Fruit fly (Drosophila melanogaster) whole organism, embryonic: Measurements from ENCODE around the gene abs.

ENCODE experiments used
- C15 ChIP-seq: fragments of 200-800 bp; sonication (Bioruptor generic); IDR thresholded peaks from 3 replicates; pipeline ENCODE4 v1.3.6; 2022; ENCODE audit warnings: missing biosample characterization, missing genetic modification characterization
- CG17385 ChIP-seq: fragments of 200-800 bp; sonication (Bioruptor generic); optimal IDR thresholded peaks from 3 replicates; lab custom pipeline; 2018; ENCODE audit warnings: missing biosample characterization, mild to moderate bottlenecking, missing genetic modification characterization
- CG17912 ChIP-seq: fragments of 200-800 bp; sonication (Bioruptor generic); optimal IDR thresholded peaks from 2 replicates; lab custom pipeline; 2018; ENCODE audit warnings: missing biosample characterization, mild to moderate bottlenecking, missing genetic modification characterization
- CG6689 ChIP-seq: fragments of 200-800 bp; sonication (Bioruptor generic); IDR thresholded peaks from 2 replicates; pipeline ENCODE4 v1.3.6; 2022; ENCODE audit warnings: missing biosample characterization, missing genetic modification characterization
- CG9727 ChIP-seq: fragments of 200-800 bp; sonication (Bioruptor generic); optimal IDR thresholded peaks from 3 replicates; lab custom pipeline; 2017; ENCODE audit warnings: missing biosample characterization, mild to moderate bottlenecking, missing genetic modification characterization
- GATAe ChIP-seq: fragments of 200-800 bp; sonication (Bioruptor generic); conservative IDR thresholded peaks from 2 replicates; pipeline ENCODE4 v1.3.6; 2022; ENCODE audit warnings: missing biosample characterization, missing genetic modification characterization
- Hsf ChIP-seq: fragments of 200-800 bp; sonication (Bioruptor generic); optimal IDR thresholded peaks from 3 replicates; lab custom pipeline; 2016; ENCODE audit warnings: missing biosample characterization, missing genetic modification characterization

- TF ChIP-seq CG6689 (GFP tag; lab: Robert Waterston, UW) (no peak), CG17385 (no peak), CG9727 (no peak), GATAe (no peak), Hsf (no peak), C15 (GFP tag; lab: Robert Waterston, UW) (no peak), CG17912 (GFP tag; lab: Kevin White, UChicago) (no peak)
Observed at dm6 chr3R:4243096-4243940, 10.5 kb downstream of the abs start, which contains the start of gene CG34305.
